Worm (Caenorhabditis elegans): ENCODE results near the gene srab-7.

DNA sequence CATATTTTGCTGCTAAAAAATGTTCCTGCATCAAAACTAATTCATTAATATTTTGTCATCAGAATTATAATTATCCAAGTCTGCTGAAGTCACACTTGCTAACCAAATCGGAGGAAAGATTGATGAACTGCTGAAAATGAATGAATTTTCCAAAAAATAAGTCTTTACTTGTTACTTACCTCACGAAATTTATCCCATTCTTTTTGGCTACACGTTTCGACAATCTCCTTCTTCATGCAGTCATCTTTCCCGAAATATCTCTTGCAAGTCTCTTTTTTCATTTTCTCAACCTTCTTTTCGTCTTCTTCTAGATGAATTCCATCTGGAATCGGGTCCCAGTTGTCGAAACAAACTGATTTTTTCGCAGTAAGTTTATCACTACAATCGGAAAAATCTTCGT is 3.4 kb upstream of the srab-7 start:
- TF ChIP-seq ama-1 (optimal IDR thresholded peaks at IDR 0.05) (no peak), F13C5.2 (tag; optimal IDR thresholded peaks at IDR 0.05) (no peak), flt-1 (GFP tag; IDR thresholded peaks at IDR 0.05) (no peak), tbx-11 (GFP tag; IDR thresholded peaks at IDR 0.05) (no peak), pes-1 (GFP tag; IDR thresholded peaks at IDR 0.05) (no peak), B0310.2 (tag; optimal IDR thresholded peaks at IDR 0.05) (no peak), tbx-37 (GFP tag; conservative IDR thresholded peaks at IDR 0.05) (no peak), hnd-1 (tag; optimal IDR thresholded peaks at IDR 0.05) (no peak), ets-7 (tag; optimal IDR thresholded peaks at IDR 0.05) (no peak), hmbx-1 (tag; optimal IDR thresholded peaks at IDR 0.05) (no peak), ceh-13 (GFP tag; optimal IDR thresholded peaks at IDR 0.05) (no peak)

All from whole organism, early embryonic.